Fruit fly (Drosophila melanogaster) S2 (cell line): ENCODE data around the gene CG18649.

Experiments
- CG8478 ChIP-seq: fragments of >200 bp; optimal IDR thresholded peaks from 2 replicates; lab custom pipeline; 2018
- CTCF ChIP-seq, 2 experiments: fragments of >200 bp; optimal IDR thresholded peaks; 2 replicates each; lab custom pipeline; 2018

- TF ChIP-seq CTCF (optimal IDR thresholded peaks at IDR 0.05; lab: Kevin White, UChicago) (no peak), CG8478 (lab: Kevin White, UChicago) (no peak)
Measured at dm6 chr3L:15049395-15049794, 4.5 kb downstream of the CG18649 start, which contains the start of gene CG43678.
